Fruit fly (Drosophila melanogaster) whole organism, wandering third instar larva: ENCODE measurements around the gene CG32369.

Experiments used
- Abd-B ChIP-seq: fragments of >200 bp; optimal IDR thresholded peaks from 2 replicates; lab custom pipeline; 2017; ENCODE audit warnings: missing biosample characterization, missing genetic modification characterization
- CG32264 ChIP-seq: fragments of 200-800 bp; sonication (Bioruptor generic); optimal IDR thresholded peaks from 2 replicates; lab custom pipeline; 2016; ENCODE audit warnings: missing biosample characterization, missing genetic modification characterization
- CrebA ChIP-seq: fragments of 200-800 bp; sonication (Bioruptor generic); optimal IDR thresholded peaks from 2 replicates; lab custom pipeline; 2016; ENCODE audit warnings: missing biosample characterization, mild to moderate bottlenecking, missing genetic modification characterization, borderline replicate concordance
- Dfd ChIP-seq: fragments of >200 bp; optimal IDR thresholded peaks from 2 replicates; lab custom pipeline; 2017; ENCODE audit warnings: missing biosample characterization, missing genetic modification characterization
- Dif ChIP-seq: fragments of 200-275, 200-300 bp; sonication (Bioruptor generic); optimal IDR thresholded peaks from 2 replicates; lab custom pipeline; 2018; ENCODE audit warnings: missing biosample characterization, missing genetic modification characterization; ENCODE audit not compliant: partially characterized antibody
- GATAd ChIP-seq: sonication (Bioruptor generic); optimal IDR thresholded peaks from 2 replicates; lab custom pipeline; 2016; ENCODE audit warnings: missing biosample characterization, missing genetic modification characterization
- HLH106 ChIP-seq: fragments of 200-800 bp; optimal IDR thresholded peaks from 3 replicates; lab custom pipeline; 2019; ENCODE audit warnings: missing biosample characterization, mild to moderate bottlenecking, missing genetic modification characterization, moderate library complexity
- Hr83 ChIP-seq: fragments of 200-300 bp; sonication (Bioruptor generic); optimal IDR thresholded peaks from 2 replicates; lab custom pipeline; 2016; ENCODE audit warnings: missing biosample characterization, mild to moderate bottlenecking, missing genetic modification characterization, moderate library complexity; ENCODE audit not compliant: poor library complexity, severe bottlenecking
- Jra ChIP-seq: sonication (Bioruptor generic); optimal IDR thresholded peaks from 2 replicates; lab custom pipeline; 2016; ENCODE audit warnings: missing biosample characterization, missing genetic modification characterization
- Mio ChIP-seq: sonication (Bioruptor generic); optimal IDR thresholded peaks from 2 replicates; lab custom pipeline; 2016; ENCODE audit warnings: missing biosample characterization, missing genetic modification characterization
- Myc ChIP-seq: fragments of >200 bp; optimal IDR thresholded peaks from 2 replicates; lab custom pipeline; 2017
- OdsH ChIP-seq: fragments of 200-800 bp; sonication (Bioruptor generic); optimal IDR thresholded peaks from 2 replicates; lab custom pipeline; 2016; ENCODE audit warnings: missing biosample characterization, mild to moderate bottlenecking, missing genetic modification characterization
- Rel ChIP-seq, 2 experiments: fragments of 200-800 bp; sonication (Bioruptor generic) in 1 of 2; optimal IDR thresholded peaks; 2 replicates in 1 of 2; 3 replicates in 1 of 2; lab custom pipeline; 2016 to 2019; ENCODE audit warnings: mild to moderate bottlenecking in 2 of 2, missing biosample characterization in 2 of 2, missing genetic modification characterization in 2 of 2, moderate library complexity in 1 of 2
- Sp1 ChIP-seq: fragments of 200-800 bp; sonication (Bioruptor generic); optimal IDR thresholded peaks from 3 replicates; lab custom pipeline; 2019; ENCODE audit warnings: missing biosample characterization, mild to moderate bottlenecking, missing genetic modification characterization, moderate library complexity
- Vsx2 ChIP-seq: fragments of 200-300, 225-300 bp; sonication (Bioruptor generic); optimal IDR thresholded peaks from 2 replicates; lab custom pipeline; 2018; ENCODE audit warnings: missing biosample characterization, missing genetic modification characterization; ENCODE audit not compliant: partially characterized antibody
- br ChIP-seq: fragments of 200-800 bp; sonication (Bioruptor generic); optimal IDR thresholded peaks from 2 replicates; lab custom pipeline; 2016; ENCODE audit warnings: missing biosample characterization, missing genetic modification characterization
- brk ChIP-seq: fragments of 200-800 bp; sonication (Bioruptor generic); optimal IDR thresholded peaks from 2 replicates; lab custom pipeline; 2016; ENCODE audit warnings: missing biosample characterization, mild to moderate bottlenecking, missing genetic modification characterization
- dl ChIP-seq, 2 experiments: fragments of 175-275, 200-275 bp in 1 of 2; fragments of 200-275 bp in 1 of 2; sonication (Bioruptor generic); optimal IDR thresholded peaks; lab custom pipeline; 2018; ENCODE audit warnings: mild to moderate bottlenecking in 2 of 2, missing biosample characterization in 2 of 2, missing genetic modification characterization in 2 of 2, moderate library complexity in 2 of 2; ENCODE audit not compliant: partially characterized antibody in 2 of 2, insufficient read depth in 1 of 2
- dmrt93B ChIP-seq: fragments of 200-800 bp; sonication (Bioruptor generic); optimal IDR thresholded peaks from 2 replicates; lab custom pipeline; 2018; ENCODE audit warnings: missing biosample characterization, mild to moderate bottlenecking, missing genetic modification characterization
- dsf ChIP-seq: sonication (Bioruptor generic); optimal IDR thresholded peaks from 2 replicates; lab custom pipeline; 2016; ENCODE audit warnings: missing biosample characterization, missing genetic modification characterization, borderline replicate concordance
- foxo ChIP-seq, 2 experiments: fragments of 200-800 bp; sonication (Bioruptor generic); optimal IDR thresholded peaks; 2 replicates in 1 of 2; 3 replicates in 1 of 2; lab custom pipeline; 2016 to 2017; ENCODE audit warnings: missing biosample characterization in 2 of 2, missing genetic modification characterization in 2 of 2
- fru ChIP-seq: fragments of 200-800 bp; sonication (Bioruptor generic); optimal IDR thresholded peaks from 3 replicates; lab custom pipeline; 2016; ENCODE audit warnings: missing biosample characterization, mild to moderate bottlenecking, missing genetic modification characterization
- h ChIP-seq: fragments of 200-800 bp; sonication (Bioruptor generic); optimal IDR thresholded peaks from 3 replicates; lab custom pipeline; 2016; ENCODE audit warnings: missing biosample characterization, mild to moderate bottlenecking, missing genetic modification characterization
- jim ChIP-seq: fragments of 175-275, 200-325 bp; sonication (Bioruptor generic); optimal IDR thresholded peaks from 2 replicates; lab custom pipeline; 2016; ENCODE audit warnings: missing biosample characterization, mild to moderate bottlenecking, missing genetic modification characterization
- lola ChIP-seq: fragments of >200 bp; optimal IDR thresholded peaks from 2 replicates; lab custom pipeline; 2017; ENCODE audit warnings: missing biosample characterization, missing genetic modification characterization
- pan ChIP-seq: fragments of >200 bp; optimal IDR thresholded peaks from 2 replicates; lab custom pipeline; 2017
- psq ChIP-seq: fragments of 200-800 bp; sonication (Bioruptor generic); optimal IDR thresholded peaks from 3 replicates; lab custom pipeline; 2017; ENCODE audit warnings: missing biosample characterization, mild to moderate bottlenecking, missing genetic modification characterization, moderate library complexity
- rgr ChIP-seq: fragments of 200-800 bp; sonication (Bioruptor generic); optimal IDR thresholded peaks from 3 replicates; lab custom pipeline; 2016; ENCODE audit warnings: missing biosample characterization, mild to moderate bottlenecking, missing genetic modification characterization
- sage ChIP-seq: fragments of 200-800 bp; sonication (Bioruptor generic); optimal IDR thresholded peaks from 2 replicates; lab custom pipeline; 2016; ENCODE audit warnings: missing biosample characterization, mild to moderate bottlenecking, missing genetic modification characterization
- sv ChIP-seq: fragments of 200-800 bp; sonication (Bioruptor generic); optimal IDR thresholded peaks from 3 replicates; lab custom pipeline; 2016; ENCODE audit warnings: missing biosample characterization, missing genetic modification characterization
- usp ChIP-seq: fragments of >200 bp; optimal IDR thresholded peaks from 2 replicates; lab custom pipeline; 2017; ENCODE audit warnings: missing biosample characterization, missing genetic modification characterization
- woc ChIP-seq: sonication (Bioruptor generic); optimal IDR thresholded peaks from 2 replicates; lab custom pipeline; 2016; ENCODE audit warnings: missing biosample characterization, mild to moderate bottlenecking, missing genetic modification characterization

The CG32369 gene

dm6 chr3L:7848617-7849016, 39.0 kb upstream of the CG32369 start:
- TF ChIP-seq Hr83 (no peak), sage (GFP tag; lab: Kevin White, UChicago) (no peak), CrebA (no peak), dsf (GFP tag; lab: Kevin White, UChicago) (no peak), Jra (GFP tag; lab: Kevin White, UChicago) (no peak), rgr (GFP tag; lab: Kevin White, UChicago) (no peak), Abd-B (no peak), OdsH (GFP tag; lab: Kevin White, UChicago) (no peak), dmrt93B (no peak), Rel (GFP tag; optimal IDR thresholded peaks at IDR 0.05; lab: Kevin White, UChicago) (no peak), Rel (tag; optimal IDR thresholded peaks at IDR 0.05; lab: Kevin White, UChicago) (no peak), foxo (GFP tag; optimal IDR thresholded peaks at IDR 0.05; lab: Kevin White, UChicago) (no peak), HLH106 (no peak), brk (no peak), Myc (no peak), h (GFP tag; lab: Kevin White, UChicago) (no peak), dl (GFP tag; optimal IDR thresholded peaks at IDR 0.05; lab: Kevin White, UChicago; ENCODE audit: insufficient read depth in 1 of 2, partially characterized antibody in 2 of 2) (no peak)

dm6 chr3L:7847656-7848252, 38.1 kb upstream of the CG32369 start:
- TF ChIP-seq Vsx2 (GFP tag; lab: Kevin White, UChicago) = no peak
- TF ChIP-seq dl (GFP tag; optimal IDR thresholded peaks at IDR 0.05; lab: Kevin White, UChicago; ENCODE audit: insufficient read depth in 1 of 2, partially characterized antibody in 2 of 2) = peak in 1 of 2 experiments; percentile 18
- peak; percentile 35 for TF ChIP-seq Dif (GFP tag; lab: Kevin White, UChicago)

DNA sequence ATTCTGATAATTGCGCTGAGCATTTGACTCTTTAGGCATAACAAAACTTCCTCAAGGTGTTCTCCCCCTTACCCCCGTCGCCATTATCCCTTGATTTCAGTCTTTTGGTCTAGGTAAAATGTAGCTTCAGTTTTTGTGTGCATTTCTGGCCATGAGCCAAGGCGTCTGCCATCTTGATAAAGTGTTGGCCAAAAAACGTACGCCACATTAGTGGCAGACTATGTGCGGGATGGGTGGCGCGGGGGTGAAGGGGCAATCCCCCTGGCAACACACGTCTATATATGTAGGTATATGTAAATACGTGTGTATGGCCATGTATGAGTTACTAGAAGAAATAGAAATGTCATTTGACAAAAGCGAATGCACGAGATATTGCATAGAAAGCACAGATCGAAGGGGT, 34.4 kb upstream of the CG32369 start:
- TF ChIP-seq CrebA (no peak), rgr (GFP tag; lab: Kevin White, UChicago) (no peak), h (GFP tag; lab: Kevin White, UChicago) (no peak), foxo (GFP tag; optimal IDR thresholded peaks at IDR 0.05; lab: Kevin White, UChicago) (no peak), psq (no peak), Abd-B (no peak), Dfd (GFP tag; lab: Kevin White, UChicago) (no peak), GATAd (GFP tag; lab: Kevin White, UChicago) (no peak), Sp1 (GFP tag; lab: Kevin White, UChicago) (no peak), sage (GFP tag; lab: Kevin White, UChicago) (no peak), usp (GFP tag; lab: Kevin White, UChicago) (no peak), pan (lab: Kevin White, UChicago) (no peak), CG32264 (GFP tag; lab: Kevin White, UChicago) (no peak), dmrt93B (no peak), dsf (GFP tag; lab: Kevin White, UChicago) (no peak), sv (GFP tag; lab: Kevin White, UChicago) (no peak), HLH106 (no peak)

dm6 chr3L:7842537-7842936, 32.9 kb upstream of the CG32369 start:
- TF ChIP-seq psq (no peak), Dfd (GFP tag; lab: Kevin White, UChicago) (no peak), rgr (GFP tag; lab: Kevin White, UChicago) (no peak), woc (no peak), CG32264 (GFP tag; lab: Kevin White, UChicago) (no peak), foxo (GFP tag; optimal IDR thresholded peaks at IDR 0.05; lab: Kevin White, UChicago) (no peak), Hr83 (no peak), sage (GFP tag; lab: Kevin White, UChicago) (no peak), Sp1 (GFP tag; lab: Kevin White, UChicago) (no peak), br (GFP tag; lab: Kevin White, UChicago) (no peak), Myc (no peak), Mio (GFP tag; lab: Kevin White, UChicago) (no peak), Vsx2 (GFP tag; lab: Kevin White, UChicago) (no peak), fru (GFP tag; lab: Kevin White, UChicago) (no peak), brk (no peak)
- TF ChIP-seq, all 38 proteins: peak for 0

DNA sequence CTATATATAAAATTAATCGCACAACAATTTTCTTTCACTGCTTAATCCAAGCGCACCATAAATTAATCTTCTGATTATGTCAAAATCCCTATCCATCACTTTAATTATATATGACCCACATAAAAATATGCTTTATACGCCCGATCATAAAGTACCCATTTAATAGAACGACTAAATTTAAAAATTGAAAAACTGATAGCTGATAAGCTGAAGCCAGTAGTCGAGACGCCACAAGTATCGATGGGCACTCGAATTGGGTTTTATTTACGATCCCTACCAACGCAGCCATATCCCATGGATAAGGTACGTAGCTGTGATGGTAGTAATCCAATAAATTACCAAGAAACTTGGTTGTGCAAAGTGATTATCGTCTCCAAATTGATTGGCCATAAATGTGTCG, 32.5 kb upstream of the CG32369 start:
- TF ChIP-seq fru (GFP tag; lab: Kevin White, UChicago) (no peak), dl (GFP tag; optimal IDR thresholded peaks at IDR 0.05; lab: Kevin White, UChicago; ENCODE audit: insufficient read depth in 1 of 2, partially characterized antibody in 2 of 2) (no peak), h (GFP tag; lab: Kevin White, UChicago) (no peak), jim (no peak), CG32264 (GFP tag; lab: Kevin White, UChicago) (no peak), lola (GFP tag; lab: Kevin White, UChicago) (no peak), br (GFP tag; lab: Kevin White, UChicago) (no peak), Dfd (GFP tag; lab: Kevin White, UChicago) (no peak), rgr (GFP tag; lab: Kevin White, UChicago) (no peak), dmrt93B (no peak)
